Worm (Caenorhabditis elegans) whole organism, L4 larva: ENCODE results near the gene nep-2.
A peak's percentile ranks its signal among the peaks of the same experiment; 100 is the strongest.

Experiments
- aly-2 ChIP-seq: sonication (generic microtip); optimal IDR thresholded peaks from 2 replicates; lab custom pipeline; 2018; ENCODE audit warnings: missing biosample characterization, missing genetic modification characterization
- ama-1 ChIP-seq: fragments of 150-350 bp; optimal IDR thresholded peaks from 2 replicates; lab custom pipeline; 2014; ENCODE audit warnings: inconsistent platforms, mixed read lengths
- dpl-1 ChIP-seq: fragments of 150-350 bp; optimal IDR thresholded peaks from 2 replicates; lab custom pipeline; 2014; ENCODE audit warnings: missing biosample characterization, missing genetic modification reagents, missing genetic modification characterization
- jun-1 ChIP-seq: fragments of 150-350 bp; optimal IDR thresholded peaks from 2 replicates; lab custom pipeline; 2014; ENCODE audit warnings: missing biosample characterization, missing genetic modification reagents, missing genetic modification characterization
- lin-13 ChIP-seq: fragments of 150-350 bp; optimal IDR thresholded peaks from 2 replicates; lab custom pipeline; 2014; ENCODE audit warnings: missing biosample characterization, missing genetic modification reagents, missing genetic modification characterization
- lin-38 ChIP-seq: fragments of 200-800 bp; sonication (Bioruptor generic); IDR thresholded peaks from 2 replicates; pipeline ENCODE4 v1.3.6; 2022; ENCODE audit warnings: missing genetic modification reagents, missing genetic modification characterization, missing compliant biosample characterization
- lir-3 ChIP-seq: sonication (generic microtip); optimal IDR thresholded peaks from 2 replicates; lab custom pipeline; 2016; ENCODE audit warnings: mild to moderate bottlenecking, missing genetic modification characterization, missing compliant biosample characterization
- mdl-1 ChIP-seq, 2 experiments: fragments of 150-350 bp in 1 of 2; sonication (generic microtip) in 1 of 2; optimal IDR thresholded peaks; 2 replicates each; lab custom pipeline; 2014 to 2017; ENCODE audit warnings: missing biosample characterization in 2 of 2, missing genetic modification characterization in 2 of 2
- pqm-1 ChIP-seq: sonication (generic microtip); optimal IDR thresholded peaks from 2 replicates; lab custom pipeline; 2017; ENCODE audit warnings: missing biosample characterization, missing genetic modification characterization
- snpc-4 ChIP-seq: fragments of 150-350 bp; optimal IDR thresholded peaks from 2 replicates; lab custom pipeline; 2014; ENCODE audit warnings: missing biosample characterization, missing genetic modification characterization
- unc-62 ChIP-seq, 3 experiments: fragments of 150-350 bp in 1 of 3; sonication (generic microtip); optimal IDR thresholded peaks in 2 of 3; peaks in 1 of 3; 1 replicate in 1 of 3; 2 replicates in 2 of 3; lab custom pipeline; 2014 to 2017; ENCODE audit warnings: missing biosample characterization in 3 of 3, missing genetic modification characterization in 3 of 3, missing genetic modification reagents in 3 of 3, missing genotype in 1 of 3

- no peak for TF ChIP-seq jun-1 (tag; lab: Kevin White, UChicago)
- TF ChIP-seq lin-38, result no peak
- TF ChIP-seq dpl-1 (GFP tag; lab: Kevin White, UChicago), result no peak
- TF ChIP-seq unc-62 (GFP tag; optimal IDR thresholded peaks at IDR 0.05 in 1 of 2; lab: Kevin White, UChicago), result peak in 1 of 2 experiments; percentile 66
- no peak for TF ChIP-seq unc-62 (tag; optimal IDR thresholded peaks at IDR 0.05; lab: Kevin White, UChicago)
- TF ChIP-seq ama-1, result no peak
- no peak for TF ChIP-seq mdl-1 (tag; optimal IDR thresholded peaks at IDR 0.05; lab: Kevin White, UChicago)
- TF ChIP-seq pqm-1, result no peak
- no peak for TF ChIP-seq lin-13 (GFP tag; lab: Kevin White, UChicago)
- TF ChIP-seq lir-3 (tag; lab: Kevin White, UChicago), result no peak
- TF ChIP-seq aly-2 (tag; lab: Kevin White, UChicago), result no peak
- TF ChIP-seq snpc-4 (tag; lab: Kevin White, UChicago), result no peak
Measured at ce11 chrII:2690080-2690479, 35.5 kb downstream of the nep-2 start, which contains the start of gene nspf-3.
